Fruit fly (Drosophila melanogaster): ENCODE results near the gene dec.

dm6 chrX:7825310-7825709, 47.7 kb downstream of the dec start:
- TF ChIP-seq tj (GFP tag; optimal IDR thresholded peaks at IDR 0.05) (no peak), CG7045 (GFP tag; optimal IDR thresholded peaks at IDR 0.05) (no peak), Crg-1 (GFP tag; optimal IDR thresholded peaks at IDR 0.05) (no peak), CG33017 (tag; optimal IDR thresholded peaks at IDR 0.05) (no peak), Mnt (GFP tag; optimal IDR thresholded peaks at IDR 0.05) (no peak), kay (GFP tag; ENCODE audit: borderline replicate concordance) (no peak), CG1620 (GFP tag; optimal IDR thresholded peaks at IDR 0.05) (no peak), bab1 (GFP tag; optimal IDR thresholded peaks at IDR 0.05) (no peak), Clk (GFP tag; optimal IDR thresholded peaks at IDR 0.05) (no peak)

All from whole organism, adult.